Fruit fly (Drosophila melanogaster): ENCODE results near the gene CG6236.

CG6236 gene

DNA sequence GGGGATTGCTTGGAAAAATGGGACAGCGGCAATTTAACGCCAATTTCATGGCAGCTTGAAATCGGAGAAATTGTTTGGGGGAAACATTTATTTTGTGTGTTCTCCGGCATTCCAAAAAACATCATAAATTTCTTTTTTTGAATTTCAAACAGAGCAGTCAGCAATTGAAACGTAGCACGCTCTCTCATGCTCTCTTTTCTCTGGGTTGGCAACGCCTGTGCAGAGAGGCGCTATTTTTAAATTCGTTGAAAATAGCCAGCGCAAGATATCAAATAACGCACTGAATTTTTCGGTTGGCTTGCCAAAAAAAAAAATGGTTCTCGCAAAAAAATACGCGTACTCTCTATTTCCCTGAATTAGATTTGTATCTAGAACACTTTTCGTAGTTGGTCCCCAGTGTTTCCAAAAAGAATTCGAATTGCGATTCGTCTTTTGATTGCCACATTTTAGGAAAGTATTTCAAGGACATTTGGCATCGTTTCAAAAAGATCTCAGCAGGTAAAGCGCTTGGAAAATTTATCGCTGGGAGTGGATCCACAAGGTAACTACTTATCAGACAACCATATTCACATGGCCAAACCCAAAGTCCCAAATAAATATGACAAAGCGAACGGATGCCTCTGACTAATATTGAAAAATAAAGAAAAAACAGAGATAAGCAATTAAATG is 41.9 kb downstream of the CG6236 start (continued):
- TF ChIP-seq woc (GFP tag; optimal IDR thresholded peaks at IDR 0.05) (no peak), Sp1 (GFP tag; optimal IDR thresholded peaks at IDR 0.05) (no peak), Jra (GFP tag; optimal IDR thresholded peaks at IDR 0.05) (no peak), lola (GFP tag; optimal IDR thresholded peaks at IDR 0.05) (no peak), Mio (GFP tag; optimal IDR thresholded peaks at IDR 0.05) (no peak)

DNA sequence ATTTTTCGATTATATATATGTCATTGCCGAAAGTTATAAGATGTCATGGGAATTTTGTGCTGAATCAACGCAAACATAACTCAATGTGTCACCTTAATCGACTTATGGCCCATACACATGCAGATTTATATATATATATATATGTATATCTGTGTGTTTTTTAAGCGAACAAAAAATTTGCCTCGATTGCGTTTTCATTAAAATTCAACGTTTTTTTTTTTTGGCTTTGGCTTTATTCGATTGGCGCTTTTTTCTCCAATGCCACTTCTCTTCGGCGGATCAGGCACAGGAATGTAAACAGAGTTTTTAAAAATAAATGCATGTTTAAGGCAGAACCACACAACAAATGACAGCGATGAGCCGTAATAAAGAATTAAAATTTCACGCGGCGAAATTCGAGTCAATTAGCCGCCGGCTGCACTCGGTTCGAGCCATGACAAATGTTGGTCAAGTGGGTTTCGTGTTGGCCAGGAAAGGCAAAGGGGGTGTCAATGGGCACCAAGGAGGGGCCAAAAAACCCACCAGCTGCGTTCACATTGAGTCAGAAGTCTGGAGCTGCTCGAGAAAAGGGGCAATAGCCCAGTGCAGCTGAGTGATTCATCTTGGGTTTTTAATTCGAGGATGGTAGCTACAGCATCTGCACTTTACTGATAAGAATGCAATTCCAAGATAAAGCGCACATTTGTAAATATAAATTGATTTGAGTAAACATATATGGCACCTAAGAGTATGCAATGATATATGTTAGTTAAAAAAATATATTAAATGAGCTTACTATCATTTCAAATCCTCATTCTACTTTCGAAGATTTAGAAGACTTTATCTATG is 44.9 kb downstream of the CG6236 start:
- no peak for TF ChIP-seq dsf (GFP tag; optimal IDR thresholded peaks at IDR 0.05; ENCODE audit: borderline replicate concordance)
- TF ChIP-seq Rel (GFP tag; optimal IDR thresholded peaks at IDR 0.05) = no peak
- peak; percentile 15 for TF ChIP-seq Rel (tag; optimal IDR thresholded peaks at IDR 0.05)

DNA sequence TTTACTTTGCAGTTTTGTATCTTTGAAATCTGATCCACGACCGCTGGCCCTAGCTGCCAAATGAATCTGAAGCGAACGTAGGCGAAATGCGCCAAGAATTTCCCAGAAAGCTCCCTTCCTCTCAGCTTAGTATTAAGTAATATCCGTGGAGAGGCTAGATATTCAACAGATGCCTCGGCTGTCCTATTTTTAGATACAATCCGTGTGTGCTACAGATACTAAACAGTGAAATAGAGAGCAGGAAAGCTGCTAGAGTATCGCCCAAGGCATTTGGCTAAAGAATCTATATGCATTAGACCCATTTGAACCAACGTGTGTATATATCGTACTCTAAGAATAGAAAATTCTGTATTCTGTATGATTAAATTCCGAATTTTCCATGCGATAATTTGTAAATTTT is 45.7 kb downstream of the CG6236 start:
- TF ChIP-seq OdsH (GFP tag; optimal IDR thresholded peaks at IDR 0.05) = no peak
- TF ChIP-seq h (GFP tag; optimal IDR thresholded peaks at IDR 0.05) = no peak
- no peak for TF ChIP-seq CG9705 (GFP tag; optimal IDR thresholded peaks at IDR 0.05)
- no peak for TF ChIP-seq dsf (GFP tag; optimal IDR thresholded peaks at IDR 0.05; ENCODE audit: borderline replicate concordance)
- TF ChIP-seq Jra (GFP tag; optimal IDR thresholded peaks at IDR 0.05) = no peak
- TF ChIP-seq lola (GFP tag; optimal IDR thresholded peaks at IDR 0.05) = no peak
- TF ChIP-seq Hnf4 (GFP tag; optimal IDR thresholded peaks at IDR 0.05) = no peak
- TF ChIP-seq sv (GFP tag; optimal IDR thresholded peaks at IDR 0.05) = no peak
- no peak for TF ChIP-seq psq (GFP tag; optimal IDR thresholded peaks at IDR 0.05)
- TF ChIP-seq Abd-B (GFP tag; optimal IDR thresholded peaks at IDR 0.05) = no peak
- TF ChIP-seq Sp1 (GFP tag; optimal IDR thresholded peaks at IDR 0.05) = no peak
- TF ChIP-seq N (GFP tag; optimal IDR thresholded peaks at IDR 0.05) = no peak
- TF ChIP-seq CG32264 (GFP tag; optimal IDR thresholded peaks at IDR 0.05) = no peak
- TF ChIP-seq Vsx2 (GFP tag; optimal IDR thresholded peaks at IDR 0.05; ENCODE audit: partially characterized antibody) = no peak
- no peak for TF ChIP-seq brk (GFP tag; optimal IDR thresholded peaks at IDR 0.05)
- no peak for TF ChIP-seq usp (GFP tag; optimal IDR thresholded peaks at IDR 0.05)
- TF ChIP-seq rgr (GFP tag; optimal IDR thresholded peaks at IDR 0.05) = no peak

DNA sequence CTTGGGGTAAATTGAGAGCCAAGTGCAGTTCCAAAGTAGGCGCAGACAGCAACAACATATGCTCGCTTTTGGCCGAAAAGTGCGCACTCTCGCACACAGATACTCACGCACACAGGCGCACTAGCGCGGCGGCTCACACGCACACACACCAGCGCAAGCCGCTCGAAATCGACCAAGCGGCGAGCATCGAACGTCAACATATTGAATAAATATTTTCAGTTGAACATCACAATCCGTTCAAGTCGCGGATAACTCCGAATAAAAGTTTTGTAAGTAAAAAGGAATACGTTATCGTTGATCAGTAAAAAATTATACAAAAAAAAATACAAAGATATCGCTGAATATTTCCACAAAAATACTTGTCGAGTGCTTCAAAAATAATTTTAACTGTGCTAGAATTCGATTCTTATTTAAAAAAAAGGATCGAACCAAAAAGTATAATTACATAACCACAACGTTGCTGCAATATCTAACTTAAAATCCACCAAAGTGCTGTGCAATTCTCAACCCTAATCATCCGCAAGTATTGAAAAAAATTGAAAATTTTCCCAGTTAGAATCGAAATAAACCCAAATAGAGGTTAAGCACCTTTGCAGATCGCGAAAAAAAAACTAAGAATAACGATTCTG is 46.6 kb downstream of the CG6236 start:
- TF ChIP-seq OdsH (GFP tag; optimal IDR thresholded peaks at IDR 0.05) (no peak), Mio (GFP tag; optimal IDR thresholded peaks at IDR 0.05) (no peak), dl (GFP tag; optimal IDR thresholded peaks at IDR 0.05; ENCODE audit: insufficient read depth in 1 of 2, partially characterized antibody in 2 of 2) (peak in 1 of 2 experiments; percentile 3), GATAd (GFP tag; optimal IDR thresholded peaks at IDR 0.05) (no peak), Dif (GFP tag; optimal IDR thresholded peaks at IDR 0.05; ENCODE audit: partially characterized antibody) (no peak), sage (GFP tag; optimal IDR thresholded peaks at IDR 0.05) (no peak), HLH106 (tag; optimal IDR thresholded peaks at IDR 0.05) (no peak)

DNA sequence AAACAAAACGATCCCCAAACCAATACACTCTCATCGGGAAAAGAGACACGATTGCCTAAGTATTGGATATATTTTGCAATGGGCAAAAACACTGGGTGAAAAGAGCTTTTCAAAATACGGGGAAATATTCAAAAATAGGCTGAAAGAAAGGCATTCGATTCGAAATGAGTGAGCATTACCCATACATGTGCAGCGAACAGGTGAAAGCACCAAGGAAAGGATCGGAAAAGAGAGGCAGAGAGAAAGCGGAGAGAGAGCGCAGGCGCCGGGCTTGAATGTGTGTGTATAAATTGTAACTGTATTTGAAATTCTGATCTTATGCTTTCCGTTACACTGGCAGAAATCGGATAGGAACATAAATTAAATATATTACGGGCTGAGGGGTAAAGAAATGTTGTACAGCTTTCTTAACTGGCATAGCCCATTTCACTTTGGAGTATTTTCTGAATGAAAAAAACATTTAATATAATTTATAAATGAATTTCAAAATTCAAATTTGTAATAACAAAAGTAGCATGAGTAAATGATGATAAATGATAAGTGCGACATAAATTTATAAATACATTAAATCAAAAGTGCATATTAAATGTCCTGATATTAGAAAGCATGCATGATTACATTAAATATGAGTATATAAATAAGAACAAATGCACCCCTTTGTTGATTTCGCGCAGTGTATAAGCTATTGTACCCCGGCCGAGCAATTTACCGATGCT is 47.3 kb downstream of the CG6236 start:
- TF ChIP-seq sv (GFP tag; optimal IDR thresholded peaks at IDR 0.05) (peak; percentile 20), Mio (GFP tag; optimal IDR thresholded peaks at IDR 0.05) (no peak), dmrt93B (GFP tag; optimal IDR thresholded peaks at IDR 0.05) (peak; percentile 51), Jra (GFP tag; optimal IDR thresholded peaks at IDR 0.05) (no peak), Dfd (GFP tag; optimal IDR thresholded peaks at IDR 0.05) (no peak), br (GFP tag; optimal IDR thresholded peaks at IDR 0.05) (peak; percentile 33), brk (GFP tag; optimal IDR thresholded peaks at IDR 0.05) (no peak), fru (GFP tag; optimal IDR thresholded peaks at IDR 0.05) (peak; percentile 65), psq (GFP tag; optimal IDR thresholded peaks at IDR 0.05) (peak; percentile 56), CG32264 (GFP tag; optimal IDR thresholded peaks at IDR 0.05) (no peak), Dif (GFP tag; optimal IDR thresholded peaks at IDR 0.05; ENCODE audit: partially characterized antibody) (peak; percentile 23), tai (GFP tag; optimal IDR thresholded peaks at IDR 0.05) (no peak), dsf (GFP tag; optimal IDR thresholded peaks at IDR 0.05; ENCODE audit: borderline replicate concordance) (no peak), HLH106 (tag; optimal IDR thresholded peaks at IDR 0.05) (peak; percentile 66), ey (GFP tag; optimal IDR thresholded peaks at IDR 0.05) (peak; percentile 34), N (GFP tag; optimal IDR thresholded peaks at IDR 0.05) (no peak), h (GFP tag; optimal IDR thresholded peaks at IDR 0.05) (peak; percentile 45), Sp1 (GFP tag; optimal IDR thresholded peaks at IDR 0.05) (peak; percentile 71), OdsH (GFP tag; optimal IDR thresholded peaks at IDR 0.05) (peak; percentile 60), pan (optimal IDR thresholded peaks at IDR 0.05) (no peak), Hr78 (GFP tag; optimal IDR thresholded peaks at IDR 0.05) (no peak), sage (GFP tag; optimal IDR thresholded peaks at IDR 0.05) (peak; percentile 16), woc (GFP tag; optimal IDR thresholded peaks at IDR 0.05) (peak; percentile 24), foxo (GFP tag; optimal IDR thresholded peaks at IDR 0.05) (peak in 1 of 2 experiments; percentile 63), rgr (GFP tag; optimal IDR thresholded peaks at IDR 0.05) (peak; percentile 46)
